Fruit fly (Drosophila melanogaster) whole organism, prepupa: ENCODE data around the gene CG33483.

ENCODE experiments used
- Blimp-1 ChIP-seq: fragments of 200-800 bp; sonication (Bioruptor generic); optimal IDR thresholded peaks from 3 replicates; lab custom pipeline; 2017; ENCODE audit warnings: missing biosample characterization, missing genetic modification characterization, mild to moderate bottlenecking, moderate library complexity, missing genetic modification reagents
- CG10669 ChIP-seq: fragments of 200-800 bp; sonication (Bioruptor generic); optimal IDR thresholded peaks from 3 replicates; lab custom pipeline; 2018; ENCODE audit warnings: missing biosample characterization, mild to moderate bottlenecking, missing genetic modification characterization, moderate library complexity
- CG11294 ChIP-seq: fragments of 200-800 bp; sonication (Bioruptor generic); IDR thresholded peaks from 2 replicates; pipeline ENCODE4 v1.3.6; 2022; ENCODE audit warnings: missing biosample characterization, missing genetic modification characterization
- CG11902 ChIP-seq: fragments of 200-800 bp; sonication (Bioruptor generic); optimal IDR thresholded peaks from 3 replicates; lab custom pipeline; 2016; ENCODE audit warnings: missing biosample characterization, missing genetic modification characterization
- CG15336 ChIP-seq: fragments of 200-800 bp; sonication (Bioruptor generic); IDR thresholded peaks from 2 replicates; pipeline ENCODE4 v1.3.6; 2022; ENCODE audit warnings: missing biosample characterization, missing genetic modification characterization
- CG1621 ChIP-seq: fragments of 200-800 bp; sonication (Bioruptor generic); optimal IDR thresholded peaks from 3 replicates; lab custom pipeline; 2018; ENCODE audit warnings: missing biosample characterization, mild to moderate bottlenecking, missing genetic modification characterization
- CG16779 ChIP-seq: fragments of 200-800 bp; sonication (Bioruptor generic); optimal IDR thresholded peaks from 3 replicates; lab custom pipeline; 2017; ENCODE audit warnings: missing biosample characterization, mild to moderate bottlenecking, missing genetic modification characterization
- CG3032 ChIP-seq: fragments of 200-800 bp; optimal IDR thresholded peaks from 2 replicates; lab custom pipeline; 2019; ENCODE audit warnings: missing biosample characterization, mild to moderate bottlenecking, missing genetic modification characterization, moderate library complexity
- CG31627 ChIP-seq: fragments of 200-800 bp; sonication (Bioruptor generic); optimal IDR thresholded peaks from 3 replicates; lab custom pipeline; 2016; ENCODE audit warnings: missing biosample characterization, missing genetic modification characterization
- CG32006 ChIP-seq: fragments of 200-800 bp; sonication (Bioruptor generic); optimal IDR thresholded peaks from 3 replicates; lab custom pipeline; 2017; ENCODE audit warnings: missing biosample characterization, mild to moderate bottlenecking, missing genetic modification characterization
- CG34406 ChIP-seq: fragments of 200-800 bp; sonication (Bioruptor generic); optimal IDR thresholded peaks from 3 replicates; lab custom pipeline; 2016; ENCODE audit warnings: missing biosample characterization, missing genetic modification characterization
- CG3919 ChIP-seq: fragments of 200-800 bp; sonication (Bioruptor generic); optimal IDR thresholded peaks from 3 replicates; lab custom pipeline; 2016; ENCODE audit warnings: missing biosample characterization, missing genetic modification characterization
- CG6163 ChIP-seq: fragments of 200-800 bp; sonication (Bioruptor generic); IDR thresholded peaks from 3 replicates; pipeline ENCODE4 v1.3.6; 2022; ENCODE audit warnings: missing biosample characterization, missing genetic modification characterization
- CG6276 ChIP-seq: fragments of 200-800 bp; sonication (Bioruptor generic); optimal IDR thresholded peaks from 2 replicates; lab custom pipeline; 2017; ENCODE audit warnings: missing biosample characterization, mild to moderate bottlenecking, missing genetic modification characterization
- CG6808 ChIP-seq: fragments of 200-800 bp; sonication (Bioruptor generic); optimal IDR thresholded peaks from 3 replicates; lab custom pipeline; 2017; ENCODE audit warnings: missing biosample characterization, missing genetic modification characterization, mild to moderate bottlenecking, moderate library complexity, missing genetic modification reagents
- CG7368 ChIP-seq: fragments of 200-800 bp; sonication (Bioruptor generic); optimal IDR thresholded peaks from 3 replicates; lab custom pipeline; 2016; ENCODE audit warnings: missing biosample characterization, missing genetic modification characterization
- CG8119 ChIP-seq: fragments of 200-800 bp; sonication (Bioruptor generic); IDR thresholded peaks from 3 replicates; pipeline ENCODE4 v1.3.6; 2022; ENCODE audit warnings: missing biosample characterization, missing genetic modification characterization
- CG8319 ChIP-seq: fragments of 200-800 bp; sonication (Bioruptor generic); optimal IDR thresholded peaks from 3 replicates; lab custom pipeline; 2016; ENCODE audit warnings: missing biosample characterization, missing genetic modification characterization
- CG8632 ChIP-seq: fragments of 200-800 bp; sonication (Bioruptor generic); optimal IDR thresholded peaks from 3 replicates; lab custom pipeline; 2016; ENCODE audit warnings: missing biosample characterization, missing genetic modification characterization
- CG9139 ChIP-seq: fragments of 200-800 bp; sonication (Bioruptor generic); optimal IDR thresholded peaks from 3 replicates; lab custom pipeline; 2017; ENCODE audit warnings: missing biosample characterization, mild to moderate bottlenecking, missing genetic modification characterization
- Eip78C ChIP-seq: fragments of 200-800 bp; sonication (Bioruptor generic); peaks from one replicate; lab custom pipeline; 2016; ENCODE audit warnings: missing biosample characterization, missing genetic modification characterization
- Eip93F ChIP-seq: fragments of 200-800 bp; sonication (Bioruptor generic); optimal IDR thresholded peaks from 2 replicates; lab custom pipeline; 2016; ENCODE audit warnings: missing biosample characterization, mild to moderate bottlenecking, missing genetic modification characterization
- Ets21C ChIP-seq: fragments of 200-800 bp; sonication (Bioruptor generic); optimal IDR thresholded peaks from 3 replicates; lab custom pipeline; 2016; ENCODE audit warnings: missing biosample characterization, missing genetic modification characterization
- Ets96B ChIP-seq: fragments of 200-800 bp; optimal IDR thresholded peaks from 2 replicates; lab custom pipeline; 2019; ENCODE audit warnings: missing biosample characterization, mild to moderate bottlenecking, missing genetic modification characterization, moderate library complexity
- Hr38 ChIP-seq: sonication (Bioruptor generic); optimal IDR thresholded peaks from 2 replicates; lab custom pipeline; 2016; ENCODE audit warnings: missing biosample characterization, missing genetic modification characterization
- Hr39 ChIP-seq: fragments of 200-800 bp; sonication (Bioruptor generic); optimal IDR thresholded peaks from 2 replicates; lab custom pipeline; 2016; ENCODE audit warnings: missing biosample characterization, missing genetic modification characterization
- Hr4 ChIP-seq: fragments of 200-800 bp; sonication (Bioruptor generic); optimal IDR thresholded peaks from 3 replicates; lab custom pipeline; 2016; ENCODE audit warnings: missing biosample characterization, missing genetic modification characterization
- Lpt ChIP-seq: fragments of 200-800 bp; sonication (Bioruptor generic); optimal IDR thresholded peaks from 3 replicates; lab custom pipeline; 2016; ENCODE audit warnings: missing biosample characterization, missing genetic modification characterization
- Met ChIP-seq: fragments of 200-800 bp; sonication (Bioruptor generic); optimal IDR thresholded peaks from 3 replicates; lab custom pipeline; 2016; ENCODE audit warnings: missing biosample characterization, missing genetic modification characterization
- OdsH ChIP-seq: fragments of 200-800 bp; sonication (Bioruptor generic); optimal IDR thresholded peaks from 3 replicates; lab custom pipeline; 2016; ENCODE audit warnings: missing biosample characterization, missing genetic modification characterization
- Smox ChIP-seq: fragments of 200-800 bp; sonication (Bioruptor generic); optimal IDR thresholded peaks from 3 replicates; lab custom pipeline; 2016; ENCODE audit warnings: missing biosample characterization, missing genetic modification characterization
- Sox102F ChIP-seq: fragments of 200-800 bp; sonication (Bioruptor generic); optimal IDR thresholded peaks from 2 replicates; lab custom pipeline; 2016; ENCODE audit warnings: missing biosample characterization, mild to moderate bottlenecking, missing genetic modification characterization
- Sox14 ChIP-seq: fragments of 200-800 bp; sonication (Bioruptor generic); optimal IDR thresholded peaks from 3 replicates; lab custom pipeline; 2016; ENCODE audit warnings: missing biosample characterization, missing genetic modification characterization
- achi ChIP-seq: fragments of 200-800 bp; sonication (Bioruptor generic); optimal IDR thresholded peaks from 3 replicates; lab custom pipeline; 2016; ENCODE audit warnings: missing biosample characterization, missing genetic modification characterization
- acj6 ChIP-seq: fragments of 200-800 bp; sonication (Bioruptor generic); optimal IDR thresholded peaks from 3 replicates; lab custom pipeline; 2016; ENCODE audit warnings: missing biosample characterization, missing genetic modification characterization
- dsx ChIP-seq: fragments of 200-800 bp; optimal IDR thresholded peaks from 3 replicates; lab custom pipeline; 2019; ENCODE audit warnings: missing biosample characterization, mild to moderate bottlenecking, missing genetic modification characterization, moderate library complexity; ENCODE audit not compliant: poor library complexity, severe bottlenecking
- eg ChIP-seq: fragments of 200-800 bp; sonication (Bioruptor generic); IDR thresholded peaks from 3 replicates; pipeline ENCODE4 v1.3.6; 2022; ENCODE audit warnings: missing biosample characterization, missing genetic modification characterization
- fd59A ChIP-seq: fragments of 200-800 bp; sonication (Bioruptor generic); optimal IDR thresholded peaks from 2 replicates; lab custom pipeline; 2017; ENCODE audit warnings: missing biosample characterization, mild to moderate bottlenecking, missing genetic modification characterization, missing genetic modification reagents
- fkh ChIP-seq: fragments of 200-800 bp; sonication (Bioruptor generic); optimal IDR thresholded peaks from 3 replicates; lab custom pipeline; 2017; ENCODE audit warnings: missing biosample characterization, mild to moderate bottlenecking, missing genetic modification characterization, moderate library complexity
- net ChIP-seq: fragments of 200-800 bp; sonication (Bioruptor generic); optimal IDR thresholded peaks from 3 replicates; lab custom pipeline; 2016; ENCODE audit warnings: missing biosample characterization, missing genetic modification characterization
- pdm3 ChIP-seq: fragments of 200-800 bp; sonication (Bioruptor generic); optimal IDR thresholded peaks from 3 replicates; lab custom pipeline; 2016; ENCODE audit warnings: missing biosample characterization, missing genetic modification characterization
- salr ChIP-seq, 2 experiments: fragments of 200-800 bp; sonication (Bioruptor generic); optimal IDR thresholded peaks; 3 replicates each; lab custom pipeline; 2016 to 2018; ENCODE audit warnings: missing biosample characterization in 2 of 2, missing genetic modification characterization in 2 of 2, mild to moderate bottlenecking in 1 of 2
- ss ChIP-seq, 2 experiments: fragments of 200-800 bp; sonication (Bioruptor generic); optimal IDR thresholded peaks; 2 replicates in 1 of 2; 3 replicates in 1 of 2; lab custom pipeline; 2017 to 2018; ENCODE audit warnings: mild to moderate bottlenecking in 2 of 2, missing biosample characterization in 2 of 2, missing genetic modification characterization in 2 of 2, moderate library complexity in 1 of 2
- svp ChIP-seq: fragments of 200-800 bp; sonication (Bioruptor generic); peaks from one replicate; lab custom pipeline; 2016; ENCODE audit warnings: missing biosample characterization, missing genetic modification characterization
- vri ChIP-seq: fragments of 200-800 bp; sonication (Bioruptor generic); optimal IDR thresholded peaks from 3 replicates; lab custom pipeline; 2016; ENCODE audit warnings: missing biosample characterization, mild to moderate bottlenecking, missing genetic modification characterization

Gene CG33483

DNA sequence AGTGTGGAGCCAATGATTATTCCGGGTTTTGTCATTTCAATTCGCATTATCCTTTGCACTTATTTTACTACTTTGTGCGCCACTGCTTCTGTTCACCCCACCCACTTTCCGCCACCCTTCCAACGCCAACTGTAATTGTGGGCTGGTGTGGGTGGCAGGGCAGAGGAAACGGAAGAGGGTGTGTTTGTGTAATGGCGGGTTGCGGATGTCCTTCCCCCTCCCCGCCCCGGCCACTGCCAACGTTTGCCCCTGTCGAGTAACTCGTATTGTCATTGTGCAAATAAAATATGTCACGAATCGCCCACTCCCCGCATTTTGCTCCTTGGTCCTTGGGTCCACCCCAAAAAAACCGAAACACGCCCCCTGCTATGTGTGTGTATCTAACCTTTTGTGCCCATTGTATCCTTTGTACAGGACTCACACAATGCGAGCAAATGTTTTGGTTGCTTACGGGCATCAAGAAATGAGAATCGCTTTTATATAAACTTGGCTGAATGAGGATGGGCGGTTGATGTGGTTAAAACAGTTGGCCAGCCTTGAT, 32.0 kb upstream of the CG33483 start:
- TF ChIP-seq achi (GFP tag; lab: Kevin White, UChicago) (no peak), fkh (GFP tag; lab: Kevin White, UChicago) (peak; percentile 52)
- TF ChIP-seq, all 60 proteins: peak for 1

DNA sequence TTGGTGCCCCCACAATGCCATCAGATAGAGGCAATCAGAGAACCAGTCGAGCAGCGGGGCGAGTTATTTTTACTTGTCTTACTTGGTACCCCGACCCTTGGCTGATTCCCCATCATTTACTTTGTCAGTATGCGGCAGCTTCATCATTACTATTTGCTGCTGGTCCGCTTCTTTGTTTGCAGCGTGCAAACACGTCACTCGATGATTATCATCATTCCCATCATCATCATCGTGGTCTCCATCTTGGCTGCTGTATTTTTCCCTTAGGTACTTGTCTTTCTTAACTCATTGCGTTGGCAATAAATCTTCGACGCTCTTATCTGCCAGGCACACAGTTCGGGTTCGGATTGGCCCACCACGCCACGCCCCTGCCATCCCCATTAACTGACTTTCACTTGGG, 30.1 kb upstream of the CG33483 start:
- no peak for TF ChIP-seq CG1621
- TF ChIP-seq svp (GFP tag; lab: Kevin White, UChicago) = peak; percentile 25
- TF ChIP-seq pdm3 (GFP tag; lab: Kevin White, UChicago) = no peak
- no peak for TF ChIP-seq Eip93F (GFP tag; lab: Kevin White, UChicago)
- no peak for TF ChIP-seq Hr39 (GFP tag; lab: Kevin White, UChicago)
- TF ChIP-seq CG10669 (GFP tag; lab: Kevin White, UChicago) = no peak
- TF ChIP-seq Blimp-1 (GFP tag; lab: Kevin White, UChicago) = no peak
- peak; percentile 63 for TF ChIP-seq fkh (GFP tag; lab: Kevin White, UChicago)
- TF ChIP-seq CG3032 = no peak
- TF ChIP-seq CG11294 (GFP tag; lab: Robert Waterston, UW) = no peak
- TF ChIP-seq OdsH = no peak
- peak; percentile 11 for TF ChIP-seq CG3919 (GFP tag; lab: Kevin White, UChicago)
- 0 out of 3 replicates have a peak, but pooled peaks have one; percentile 12 for TF ChIP-seq CG6163
- TF ChIP-seq net = no peak
- TF ChIP-seq Met (GFP tag; lab: Kevin White, UChicago) = no peak
- TF ChIP-seq Sox102F = no peak
- no peak for TF ChIP-seq CG8319 (GFP tag; lab: Kevin White, UChicago)
- TF ChIP-seq Smox = no peak
- TF ChIP-seq fd59A (GFP tag; lab: Kevin White, UChicago) = no peak
- TF ChIP-seq CG31627 (GFP tag; lab: Kevin White, UChicago) = no peak
- no peak for TF ChIP-seq CG9139
- no peak for TF ChIP-seq CG16779 (tag; lab: Kevin White, UChicago)
- peak; percentile 66 for TF ChIP-seq Eip78C
- TF ChIP-seq CG6808 = no peak
- no peak for TF ChIP-seq acj6 (GFP tag; lab: Kevin White, UChicago)
- 0 out of 3 replicates have a peak, but pooled peaks have one; percentile 15 for TF ChIP-seq eg (GFP tag; lab: Robert Waterston, UW)
- TF ChIP-seq Ets21C (GFP tag; lab: Kevin White, UChicago) = no peak
- no peak for TF ChIP-seq CG7368 (GFP tag; lab: Kevin White, UChicago)
- TF ChIP-seq Lpt (GFP tag; lab: Kevin White, UChicago) = no peak
- peak; percentile 28 for TF ChIP-seq dsx (GFP tag; lab: Kevin White, UChicago)
- TF ChIP-seq CG34406 = no peak
- peak in 1 of 2 experiments; percentile 19 for TF ChIP-seq ss (GFP tag; optimal IDR thresholded peaks at IDR 0.05; lab: Kevin White, UChicago)
- TF ChIP-seq CG8119 = no peak
- no peak for TF ChIP-seq Sox14 (GFP tag; lab: Kevin White, UChicago)
- no peak for TF ChIP-seq CG8632
- no peak for TF ChIP-seq Hr38 (GFP tag; lab: Kevin White, UChicago)
- TF ChIP-seq salr (GFP tag; optimal IDR thresholded peaks at IDR 0.05; lab: Kevin White, UChicago) = no peak
- no peak for TF ChIP-seq CG6276 (GFP tag; lab: Kevin White, UChicago)
- TF ChIP-seq Ets96B (tag; lab: Kevin White, UChicago) = no peak
- TF ChIP-seq vri = no peak
- no peak for TF ChIP-seq CG15336
- no peak for TF ChIP-seq CG11902 (GFP tag; lab: Kevin White, UChicago)
- TF ChIP-seq CG32006 = no peak
- no peak for TF ChIP-seq Hr4 (GFP tag; lab: Kevin White, UChicago)
